Fruit fly (Drosophila melanogaster): ENCODE data around the gene nsl1.

nsl1 gene

DNA sequence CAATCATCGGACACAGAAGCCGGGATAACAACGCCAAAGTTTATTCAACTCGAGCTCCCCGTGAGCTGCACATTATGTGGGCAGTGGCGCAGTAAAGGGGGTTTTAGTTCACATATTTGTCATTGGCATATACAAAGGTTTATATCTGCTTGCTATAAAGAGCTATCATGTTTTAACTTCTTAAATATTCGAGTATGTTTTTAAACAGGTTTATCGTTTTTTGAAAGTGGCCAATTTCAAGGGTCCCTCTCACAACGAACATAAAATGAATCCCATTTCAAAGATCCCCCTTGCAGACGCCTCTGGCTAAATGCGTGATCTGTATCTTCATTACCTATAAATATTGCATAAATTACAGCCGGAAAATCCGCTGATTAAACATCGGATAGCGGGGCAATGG, 34.0 kb downstream of the nsl1 start (continued):
- TF ChIP-seq dysf (GFP tag; IDR thresholded peaks at IDR 0.05) (peak; percentile 45; the same call in 1 of the 3 replicates), amos (GFP tag; IDR thresholded peaks at IDR 0.05; ENCODE audit: partially characterized antibody) (no peak), gsb-n (tag; optimal IDR thresholded peaks at IDR 0.05) (no peak), lbe (GFP tag; optimal IDR thresholded peaks at IDR 0.05) (peak; percentile 31), CoRest (tag; optimal IDR thresholded peaks at IDR 0.05) (peak; percentile 21), CG1647 (GFP tag; optimal IDR thresholded peaks at IDR 0.05) (no peak), da (GFP tag; optimal IDR thresholded peaks at IDR 0.05) (no peak), gem (tag; optimal IDR thresholded peaks at IDR 0.05) (no peak), CG8089 (GFP tag; optimal IDR thresholded peaks at IDR 0.05) (no peak), Meics (GFP tag; optimal IDR thresholded peaks at IDR 0.05) (no peak), fu2 (GFP tag; optimal IDR thresholded peaks at IDR 0.05) (no peak)

DNA sequence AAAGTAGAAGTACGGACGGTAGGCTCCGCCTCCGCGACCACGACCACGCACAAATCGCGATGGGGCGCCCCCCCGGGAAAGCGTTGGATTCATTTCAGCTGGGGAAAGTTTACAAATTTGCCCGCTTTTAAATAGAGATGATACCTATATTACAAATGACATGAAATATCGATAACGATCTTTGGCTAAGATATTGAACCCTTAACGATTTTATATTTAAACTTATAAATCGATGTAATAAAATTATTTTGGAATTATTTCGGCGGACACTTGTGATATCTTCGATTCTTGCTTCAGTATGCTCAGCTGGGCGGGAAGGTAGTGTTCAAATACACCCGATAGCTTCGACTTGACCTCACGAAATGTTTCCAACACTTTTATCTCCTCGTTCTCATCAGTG, 38.9 kb downstream of the nsl1 start, which contains the start of gene rec:
rec (minus strand) TSS at position 108 of the 400 bp plus-strand sequence.
- TF ChIP-seq sna (GFP tag; IDR thresholded peaks at IDR 0.05; ENCODE audit: partially characterized antibody) (peak; percentile 58; the same call in 1 of the 2 replicates), gsb-n (tag; optimal IDR thresholded peaks at IDR 0.05) (no peak), CG31224 (GFP tag; IDR thresholded peaks at IDR 0.05) (no peak), Dref (GFP tag; IDR thresholded peaks at IDR 0.05) (peak; percentile 52), CG7839 (tag; optimal IDR thresholded peaks at IDR 0.05) (no peak), repo (GFP tag; optimal IDR thresholded peaks at IDR 0.05) (no peak), CG6765 (GFP tag; optimal IDR thresholded peaks at IDR 0.05) (no peak), chinmo (GFP tag; IDR thresholded peaks at IDR 0.05; ENCODE audit: partially characterized antibody) (0 out of 4 replicates have a peak, but pooled peaks have one; percentile 42), CG7357 (GFP tag; IDR thresholded peaks at IDR 0.05) (no peak), twi (tag; optimal IDR thresholded peaks at IDR 0.05) (no peak), Scr (GFP tag; IDR thresholded peaks at IDR 0.05; ENCODE audit: partially characterized antibody) (peak; percentile 64), unc-4 (GFP tag; IDR thresholded peaks at IDR 0.05; ENCODE audit: partially characterized antibody) (peak; percentile 63), CG34224 (GFP tag; IDR thresholded peaks at IDR 0.05; ENCODE audit: partially characterized antibody) (peak; percentile 42; the same call in 1 of the 3 replicates), CG10267 (tag; optimal IDR thresholded peaks at IDR 0.05) (peak; percentile 14), pzg (GFP tag; optimal IDR thresholded peaks at IDR 0.05) (peak; percentile 19), Vsx1 (GFP tag; optimal IDR thresholded peaks at IDR 0.05) (no peak), CG1603 (tag; optimal IDR thresholded peaks at IDR 0.05) (peak; percentile 36), CG2199 (GFP tag; IDR thresholded peaks at IDR 0.05) (no peak), CG13296 (GFP tag; optimal IDR thresholded peaks at IDR 0.05) (no peak), CG3407 (GFP tag; optimal IDR thresholded peaks at IDR 0.05) (no peak), E2f2 (GFP tag; IDR thresholded peaks at IDR 0.05) (peak; percentile 70), CG1602 (GFP tag; optimal IDR thresholded peaks at IDR 0.05) (no peak), Adf1 (GFP tag; IDR thresholded peaks at IDR 0.05) (no peak), amos (GFP tag; IDR thresholded peaks at IDR 0.05; ENCODE audit: partially characterized antibody) (peak; percentile 43), Dll (GFP tag; IDR thresholded peaks at IDR 0.05; ENCODE audit: partially characterized antibody) (peak; percentile 74), ttk (GFP tag; IDR thresholded peaks at IDR 0.05) (no peak), CG12299 (tag; optimal IDR thresholded peaks at IDR 0.05) (no peak), BEAF-32 (GFP tag; optimal IDR thresholded peaks at IDR 0.05) (peak; percentile 60), CrebB (tag; optimal IDR thresholded peaks at IDR 0.05) (no peak), CG17186 (GFP tag; optimal IDR thresholded peaks at IDR 0.05) (no peak), CG31388 (GFP tag; optimal IDR thresholded peaks at IDR 0.05) (no peak), CG7271 (tag; optimal IDR thresholded peaks at IDR 0.05) (no peak), HLH4C (GFP tag; IDR thresholded peaks at IDR 0.05; ENCODE audit: partially characterized antibody) (peak; percentile 57; the same call in 2 of the 3 replicates), dimm (GFP tag; IDR thresholded peaks at IDR 0.05) (no peak), CG2116 (GFP tag; optimal IDR thresholded peaks at IDR 0.05) (peak; percentile 26), Sry-δ (GFP tag; optimal IDR thresholded peaks at IDR 0.05) (peak; percentile 57), vnd (GFP tag; IDR thresholded peaks at IDR 0.05; ENCODE audit: partially characterized antibody) (0 out of 3 replicates have a peak, but pooled peaks have one; percentile 31), pan (optimal IDR thresholded peaks at IDR 0.05) (no peak), pan (GFP tag; optimal IDR thresholded peaks at IDR 0.05 in 1 of 2, IDR thresholded peaks at IDR 0.05 in 1 of 2) (no peak), CG9932 (GFP tag; IDR thresholded peaks at IDR 0.05) (no peak)
